Fruit fly (Drosophila melanogaster): Measurements from ENCODE around the gene CG10920.
A peak's percentile ranks its signal among the peaks of the same experiment; 100 is the strongest.

CG10920 gene

dm6 chrX:7893411-7894122, 39.5 kb upstream of the CG10920 start, which contains the start of the genes CG45089, ND-MNLL and p115 (continued):
- TF ChIP-seq CG2120 (GFP tag; optimal IDR thresholded peaks at IDR 0.05) (peak; percentile 71), mld (GFP tag; IDR thresholded peaks at IDR 0.05; ENCODE audit: partially characterized antibody) (no peak), Lim3 (GFP tag; IDR thresholded peaks at IDR 0.05) (no peak), HLH54F (GFP tag; optimal IDR thresholded peaks at IDR 0.05) (peak; percentile 18), Fer1 (GFP tag; optimal IDR thresholded peaks at IDR 0.05) (peak; percentile 63), zf30C (GFP tag; optimal IDR thresholded peaks at IDR 0.05) (no peak), Scr (GFP tag; IDR thresholded peaks at IDR 0.05; ENCODE audit: partially characterized antibody) (peak; percentile 72), Awh (GFP tag; IDR thresholded peaks at IDR 0.05) (peak; percentile 37; the same call in 1 of the 2 replicates), CkIIα-i1 (GFP tag; IDR thresholded peaks at IDR 0.05) (no peak), CG14860 (GFP tag; IDR thresholded peaks at IDR 0.05; ENCODE audit: partially characterized antibody) (peak; percentile 61; the same call in 2 of the 3 replicates), phol (tag; optimal IDR thresholded peaks at IDR 0.05) (peak; percentile 69), pfk (GFP tag; optimal IDR thresholded peaks at IDR 0.05) (no peak), gem (tag; optimal IDR thresholded peaks at IDR 0.05) (peak; percentile 78), dmrt99B (tag; optimal IDR thresholded peaks at IDR 0.05) (peak; percentile 36), NC2α (GFP tag; optimal IDR thresholded peaks at IDR 0.05) (no peak), cg (GFP tag; optimal IDR thresholded peaks at IDR 0.05) (no peak), CG13894 (tag; optimal IDR thresholded peaks at IDR 0.05) (peak; percentile 72), CG7928 (GFP tag; optimal IDR thresholded peaks at IDR 0.05) (peak; percentile 82), CG10366 (GFP tag; IDR thresholded peaks at IDR 0.05) (peak; percentile 46), btn (GFP tag; optimal IDR thresholded peaks at IDR 0.05) (no peak), CG7786 (GFP tag; optimal IDR thresholded peaks at IDR 0.05) (peak; percentile 11), vfl (GFP tag; optimal IDR thresholded peaks at IDR 0.05) (peak; percentile 45), CG10959 (GFP tag; IDR thresholded peaks at IDR 0.05) (no peak), pnt (GFP tag; optimal IDR thresholded peaks at IDR 0.05) (no peak), CG18764 (GFP tag; optimal IDR thresholded peaks at IDR 0.05) (peak; percentile 44), kay (GFP tag; optimal IDR thresholded peaks at IDR 0.05) (peak; percentile 46), stwl (tag; optimal IDR thresholded peaks at IDR 0.05) (peak; percentile 59), CG6791 (GFP tag; IDR thresholded peaks at IDR 0.05; ENCODE audit: partially characterized antibody) (no peak), ATbp (GFP tag; optimal IDR thresholded peaks at IDR 0.05) (no peak), Xbp1 (GFP tag; optimal IDR thresholded peaks at IDR 0.05) (peak; percentile 80), ase (GFP tag; IDR thresholded peaks at IDR 0.05) (no peak), mirr (GFP tag; optimal IDR thresholded peaks at IDR 0.05) (no peak), CG9817 (tag; optimal IDR thresholded peaks at IDR 0.05) (peak; percentile 62), sr (GFP tag; IDR thresholded peaks at IDR 0.05) (no peak), CG12659 (GFP tag; optimal IDR thresholded peaks at IDR 0.05) (peak; percentile 68), CG8281 (tag; optimal IDR thresholded peaks at IDR 0.05) (peak; percentile 15), dpn (GFP tag; optimal IDR thresholded peaks at IDR 0.05) (peak; percentile 11 to 68), CG12769 (tag; optimal IDR thresholded peaks at IDR 0.05) (no peak), CG3407 (GFP tag; optimal IDR thresholded peaks at IDR 0.05) (peak; percentile 14), HHEX (GFP tag; optimal IDR thresholded peaks at IDR 0.05) (peak; percentile 18), CG17359 (tag; optimal IDR thresholded peaks at IDR 0.05) (peak; percentile 66), CHES-1-like (GFP tag; optimal IDR thresholded peaks at IDR 0.05) (no peak), CG3163 (GFP tag; optimal IDR thresholded peaks at IDR 0.05) (no peak), CG4707 (GFP tag; optimal IDR thresholded peaks at IDR 0.05) (no peak), ewg (GFP tag; optimal IDR thresholded peaks at IDR 0.05) (peak; percentile 3), sc (optimal IDR thresholded peaks at IDR 0.05) (no peak), sc (GFP tag; optimal IDR thresholded peaks at IDR 0.05) (peak; percentile 6), Gug (GFP tag; IDR thresholded peaks at IDR 0.05) (peak; percentile 56; the same call in 1 of the 4 replicates), crp (GFP tag; optimal IDR thresholded peaks at IDR 0.05) (peak in 1 of 2 experiments; percentile 39)
